Fruit fly (Drosophila melanogaster) whole organism, embryonic: ENCODE results near the gene Cpr65Aw.

Experiments
- B-H1 ChIP-seq: fragments of 200-800 bp; sonication (Bioruptor generic); IDR thresholded peaks from 3 replicates; pipeline ENCODE4 v1.3.6; 2022; ENCODE audit warnings: missing biosample characterization, missing genetic modification characterization
- Blimp-1 ChIP-seq: fragments of 200-800 bp; sonication (Bioruptor generic); optimal IDR thresholded peaks from 3 replicates; lab custom pipeline; 2018; ENCODE audit warnings: missing biosample characterization, missing genetic modification characterization, mild to moderate bottlenecking, moderate library complexity, missing genetic modification reagents
- CG10147 ChIP-seq: fragments of 200-800 bp; sonication (Bioruptor generic); optimal IDR thresholded peaks from 2 replicates; lab custom pipeline; 2019; ENCODE audit warnings: missing biosample characterization, mild to moderate bottlenecking, missing genetic modification characterization, moderate library complexity
- CG10366 ChIP-seq: fragments of 200-800 bp; sonication (Bioruptor generic); IDR thresholded peaks from 2 replicates; pipeline ENCODE4 v1.3.6; 2022; ENCODE audit warnings: missing biosample characterization, missing genetic modification characterization
- CG11093 ChIP-seq: fragments of 200-800 bp; sonication (Bioruptor generic); IDR thresholded peaks from 3 replicates; pipeline ENCODE4 v1.3.6; 2022; ENCODE audit warnings: missing biosample characterization, missing genetic modification characterization
- CG11723 ChIP-seq: fragments of 200-800 bp; sonication (Bioruptor generic); optimal IDR thresholded peaks from 2 replicates; lab custom pipeline; 2017; ENCODE audit warnings: missing biosample characterization, mild to moderate bottlenecking, missing genetic modification characterization
- CG12104 ChIP-seq: fragments of 200-800 bp; sonication (Bioruptor generic); optimal IDR thresholded peaks from 3 replicates; lab custom pipeline; 2016; ENCODE audit warnings: missing biosample characterization, missing genetic modification characterization
- CG12391 ChIP-seq: fragments of 200-800 bp; sonication (Bioruptor generic); optimal IDR thresholded peaks from 3 replicates; lab custom pipeline; 2018; ENCODE audit warnings: missing biosample characterization, mild to moderate bottlenecking, missing genetic modification characterization, moderate library complexity
- CG14014 ChIP-seq: fragments of 200-800 bp; sonication (Bioruptor generic); IDR thresholded peaks from 2 replicates; pipeline ENCODE4 v1.3.6; 2022; ENCODE audit warnings: missing biosample characterization, missing genetic modification characterization
- CG17829 ChIP-seq: fragments of 200-800 bp; optimal IDR thresholded peaks from 2 replicates; lab custom pipeline; 2019; ENCODE audit warnings: missing biosample characterization, mild to moderate bottlenecking, missing genetic modification characterization, moderate library complexity
- CG18476 ChIP-seq: fragments of 200-800 bp; sonication (Bioruptor generic); optimal IDR thresholded peaks from 2 replicates; lab custom pipeline; 2016; ENCODE audit warnings: missing biosample characterization, mild to moderate bottlenecking, missing genetic modification characterization
- CG2199 ChIP-seq: fragments of 200-800 bp; sonication (Bioruptor generic); IDR thresholded peaks from 3 replicates; pipeline ENCODE4 v1.3.6; 2022; ENCODE audit warnings: missing biosample characterization, missing genetic modification characterization
- CG32767 ChIP-seq: fragments of 200-800 bp; sonication (Bioruptor generic); IDR thresholded peaks from 2 replicates; pipeline ENCODE4 v1.3.6; 2022; ENCODE audit warnings: missing biosample characterization, missing genetic modification characterization
- CG32772 ChIP-seq: fragments of 200-800 bp; sonication (Bioruptor generic); IDR thresholded peaks from 2 replicates; pipeline ENCODE4 v1.3.6; 2022; ENCODE audit warnings: missing biosample characterization, missing genetic modification characterization
- CG4730 ChIP-seq: fragments of 200-800 bp; sonication (Bioruptor generic); IDR thresholded peaks from 2 replicates; pipeline ENCODE4 v1.3.6; 2022; ENCODE audit warnings: missing biosample characterization, missing genetic modification characterization
- CG8388 ChIP-seq: fragments of 200-800 bp; sonication (Bioruptor generic); optimal IDR thresholded peaks from 2 replicates; lab custom pipeline; 2019; ENCODE audit warnings: missing biosample characterization, mild to moderate bottlenecking, missing genetic modification characterization, moderate library complexity
- CG9817 ChIP-seq: fragments of 200-800 bp; sonication (Bioruptor generic); optimal IDR thresholded peaks from 2 replicates; lab custom pipeline; 2018; ENCODE audit warnings: missing biosample characterization, mild to moderate bottlenecking, missing genetic modification characterization, moderate library complexity
- CoRest ChIP-seq: fragments of 200-800 bp; sonication (Bioruptor generic); optimal IDR thresholded peaks from 3 replicates; lab custom pipeline; 2018; ENCODE audit warnings: missing biosample characterization, mild to moderate bottlenecking, missing genetic modification characterization, moderate library complexity
- D19B ChIP-seq: fragments of 200-800 bp; sonication (Bioruptor generic); optimal IDR thresholded peaks from 2 replicates; lab custom pipeline; 2017; ENCODE audit warnings: missing biosample characterization, mild to moderate bottlenecking, missing genetic modification characterization
- E2f1 ChIP-seq: fragments of 200-800 bp; sonication (Bioruptor generic); IDR thresholded peaks from 2 replicates; pipeline ENCODE4 v1.3.6; 2022; ENCODE audit warnings: missing biosample characterization, missing genetic modification characterization
- E2f2 ChIP-seq: fragments of 200-800 bp; sonication (Bioruptor generic); IDR thresholded peaks from 2 replicates; pipeline ENCODE4 v1.3.6; 2022; ENCODE audit warnings: missing biosample characterization, missing genetic modification characterization
- Eip74EF ChIP-seq, 2 experiments: fragments of 200-800 bp in 1 of 2; fragments of >200 bp in 1 of 2; sonication (Bioruptor generic) in 1 of 2; optimal IDR thresholded peaks; 2 replicates each; lab custom pipeline; 2017 to 2019; ENCODE audit warnings: missing biosample characterization in 2 of 2, missing genetic modification characterization in 2 of 2, mild to moderate bottlenecking in 1 of 2, moderate library complexity in 1 of 2
- Fer1 ChIP-seq: fragments of 200-800 bp; sonication (Bioruptor generic); optimal IDR thresholded peaks from 2 replicates; lab custom pipeline; 2017; ENCODE audit warnings: missing biosample characterization, mild to moderate bottlenecking, missing genetic modification characterization
- HLH3B ChIP-seq: fragments of 200-800 bp; sonication (Bioruptor generic); IDR thresholded peaks from 2 replicates; pipeline ENCODE4 v1.3.6; 2022; ENCODE audit warnings: missing biosample characterization, missing genetic modification characterization
- Hey ChIP-seq: fragments of 200-800 bp; sonication (Bioruptor generic); optimal IDR thresholded peaks from 3 replicates; lab custom pipeline; 2018; ENCODE audit warnings: missing biosample characterization, mild to moderate bottlenecking, missing genetic modification characterization
- Hr51 ChIP-seq, 2 experiments: fragments of 200-800 bp; sonication (Bioruptor generic); optimal IDR thresholded peaks; 2 replicates in 1 of 2; 3 replicates in 1 of 2; lab custom pipeline; 2016 to 2018; ENCODE audit warnings: missing biosample characterization in 2 of 2, missing genetic modification characterization in 2 of 2, mild to moderate bottlenecking in 1 of 2, moderate library complexity in 1 of 2
- Mes4 ChIP-seq: fragments of 200-800 bp; sonication (Bioruptor generic); optimal IDR thresholded peaks from 2 replicates; lab custom pipeline; 2016; ENCODE audit warnings: missing biosample characterization, missing genetic modification characterization
- NfI ChIP-seq: fragments of 200-800 bp; sonication (Bioruptor generic); optimal IDR thresholded peaks from 3 replicates; lab custom pipeline; 2018; ENCODE audit warnings: missing biosample characterization, mild to moderate bottlenecking, missing genetic modification characterization, moderate library complexity
- PHDP ChIP-seq: fragments of 200-800 bp; sonication (Bioruptor generic); optimal IDR thresholded peaks from 3 replicates; lab custom pipeline; 2018; ENCODE audit warnings: missing biosample characterization, mild to moderate bottlenecking, missing genetic modification characterization, moderate library complexity
- Sox100B ChIP-seq: fragments of 200-800 bp; sonication (Bioruptor generic); optimal IDR thresholded peaks from 3 replicates; lab custom pipeline; 2018; ENCODE audit warnings: missing biosample characterization, mild to moderate bottlenecking, missing genetic modification characterization
- Spps ChIP-seq: fragments of 200-800 bp; sonication (Bioruptor generic); optimal IDR thresholded peaks from 2 replicates; lab custom pipeline; 2018; ENCODE audit warnings: missing biosample characterization, mild to moderate bottlenecking, missing genetic modification characterization
- Xrp1 ChIP-seq: fragments of 200-800 bp; sonication (Bioruptor generic); IDR thresholded peaks from 2 replicates; pipeline ENCODE4 v1.3.6; 2022; ENCODE audit warnings: missing biosample characterization, missing genetic modification characterization
- danr ChIP-seq: fragments of 200-800 bp; sonication (Bioruptor generic); IDR thresholded peaks from 2 replicates; pipeline ENCODE4 v1.3.6; 2022; ENCODE audit warnings: missing biosample characterization, missing genetic modification characterization
- dpn ChIP-seq, 2 experiments: fragments of 200-800 bp; sonication (Bioruptor generic); optimal IDR thresholded peaks; 3 replicates each; lab custom pipeline; 2016; ENCODE audit warnings: missing biosample characterization in 2 of 2, missing genetic modification characterization in 2 of 2
- esg ChIP-seq: fragments of 200-800 bp; sonication (Bioruptor generic); conservative IDR thresholded peaks from 2 replicates; pipeline ENCODE4 v1.3.6; 2022; ENCODE audit warnings: missing biosample characterization, missing genetic modification characterization
- eve ChIP-seq, 2 experiments: fragments of >200 bp; optimal IDR thresholded peaks; 2 replicates each; lab custom pipeline; 2017; ENCODE audit warnings: missing biosample characterization in 2 of 2, missing genetic modification characterization in 2 of 2
- fd102C ChIP-seq: fragments of 200-800 bp; sonication (Bioruptor generic); optimal IDR thresholded peaks from 2 replicates; lab custom pipeline; 2018; ENCODE audit warnings: missing biosample characterization, mild to moderate bottlenecking, missing genetic modification characterization, moderate library complexity
- grn ChIP-seq: fragments of 200-800 bp; sonication (Bioruptor generic); optimal IDR thresholded peaks from 3 replicates; lab custom pipeline; 2017; ENCODE audit warnings: missing biosample characterization, missing genetic modification characterization
- h ChIP-seq: fragments of >200 bp; optimal IDR thresholded peaks from 2 replicates; lab custom pipeline; 2017
- lmd ChIP-seq: fragments of 200-800 bp; sonication (Bioruptor generic); IDR thresholded peaks from 2 replicates; pipeline ENCODE4 v1.3.6; 2022; ENCODE audit warnings: missing biosample characterization, missing genetic modification characterization
- odd ChIP-seq: fragments of 200-800 bp; sonication (Bioruptor generic); optimal IDR thresholded peaks from 2 replicates; lab custom pipeline; 2017; ENCODE audit warnings: missing biosample characterization, mild to moderate bottlenecking, missing genetic modification characterization
- row ChIP-seq: fragments of 200-800 bp; sonication (Bioruptor generic); IDR thresholded peaks from 3 replicates; pipeline ENCODE4 v1.3.6; 2022; ENCODE audit warnings: missing biosample characterization, missing genetic modification characterization
- sens ChIP-seq: fragments of 200-800 bp; sonication (Bioruptor generic); peaks from one replicate; lab custom pipeline; 2016; ENCODE audit warnings: missing biosample characterization, missing genetic modification characterization
- sima ChIP-seq: fragments of 200-800 bp; sonication (Bioruptor generic); optimal IDR thresholded peaks from 2 replicates; lab custom pipeline; 2016; ENCODE audit warnings: missing biosample characterization, missing genetic modification characterization
- tgo ChIP-seq: fragments of 200-800 bp; sonication (Bioruptor generic); IDR thresholded peaks from 3 replicates; pipeline ENCODE4 v1.3.6; 2022; ENCODE audit warnings: missing biosample characterization, missing genetic modification characterization
- tio ChIP-seq: fragments of 200-800 bp; sonication (Bioruptor generic); optimal IDR thresholded peaks from 2 replicates; lab custom pipeline; 2017; ENCODE audit warnings: missing biosample characterization, missing genetic modification characterization, inconsistent platforms
- toy ChIP-seq: fragments of 200-800 bp; sonication (Bioruptor generic); IDR thresholded peaks from 2 replicates; pipeline ENCODE4 v1.3.6; 2022; ENCODE audit warnings: missing biosample characterization, missing genetic modification characterization
- unpg ChIP-seq: fragments of 200-800 bp; sonication (Bioruptor generic); optimal IDR thresholded peaks from 3 replicates; lab custom pipeline; 2018; ENCODE audit warnings: missing biosample characterization, mild to moderate bottlenecking, missing genetic modification characterization, moderate library complexity
- wor ChIP-seq: fragments of 200-800 bp; sonication (Bioruptor generic); IDR thresholded peaks from 2 replicates; pipeline ENCODE4 v1.3.6; 2022; ENCODE audit warnings: missing biosample characterization, missing genetic modification characterization

Cpr65Aw gene

DNA sequence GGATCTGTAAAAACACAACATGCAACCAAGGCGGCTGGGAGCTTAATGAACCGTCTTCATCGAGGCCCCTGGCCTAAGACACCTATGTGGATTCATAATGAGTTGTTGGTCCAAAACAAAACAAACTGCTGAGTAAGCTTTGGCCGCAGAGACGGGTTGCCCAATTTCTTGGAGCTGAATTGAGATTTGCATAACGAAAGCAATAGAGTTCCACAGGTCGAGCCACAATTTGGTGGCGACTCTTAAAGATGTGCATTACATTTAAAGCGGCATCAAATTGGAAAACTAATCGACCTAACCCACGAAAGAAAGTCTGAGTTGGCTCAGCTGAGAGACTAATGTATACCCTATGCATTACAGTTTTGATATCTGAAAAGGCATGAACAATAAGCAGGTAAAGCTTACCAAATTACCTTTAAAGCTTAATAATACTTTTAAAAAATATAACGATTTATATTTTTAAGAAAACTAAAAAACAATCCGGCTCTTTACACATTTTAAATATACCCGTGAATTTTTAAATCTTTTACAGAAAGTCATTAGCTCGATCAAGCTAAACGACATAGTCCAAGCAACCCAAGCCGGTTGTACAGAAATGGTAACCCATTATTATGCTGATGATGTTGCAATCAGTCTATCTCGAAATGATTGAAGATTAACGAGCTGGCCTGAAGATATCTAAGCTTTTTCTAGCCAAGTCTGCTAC lies 15.3 kb upstream of the Cpr65Aw start, which contains the start of gene CG13297 (continued):
- peak; percentile 61 for TF ChIP-seq CG17829
- TF ChIP-seq CG11723 = peak; percentile 25
- peak; percentile 76 for TF ChIP-seq grn (GFP tag; lab: Kevin White, UChicago)
- TF ChIP-seq Hey = no peak
- TF ChIP-seq NfI (GFP tag; lab: Kevin White, UChicago) = peak; percentile 43
- peak in 1 of 2 experiments; percentile 84 for TF ChIP-seq Hr51 (GFP tag; optimal IDR thresholded peaks at IDR 0.05; lab: Kevin White, UChicago)
- peak; percentile 62; the same call in 2 of the 3 replicates for TF ChIP-seq CG11093 (GFP tag; lab: Robert Waterston, UW)
- TF ChIP-seq sens (GFP tag; lab: Kevin White, UChicago) = peak; percentile 76
- peak; percentile 84 for TF ChIP-seq Sox100B
- TF ChIP-seq CoRest (tag; lab: Kevin White, UChicago) = peak; percentile 69
- TF ChIP-seq Eip74EF (GFP tag; optimal IDR thresholded peaks at IDR 0.05; lab: Kevin White, UChicago) = peak in 1 of 2 experiments; percentile 72
- peak; percentile 70 for TF ChIP-seq row
- TF ChIP-seq odd (GFP tag; lab: Kevin White, UChicago) = no peak
- peak; percentile 45; the same call in 1 of the 2 replicates for TF ChIP-seq danr (GFP tag; lab: Robert Waterston, UW)
- TF ChIP-seq unpg (GFP tag; lab: Kevin White, UChicago) = peak; percentile 54
- peak; percentile 44 for TF ChIP-seq CG12391 (tag; lab: Kevin White, UChicago)
- 0 out of 2 replicates have a peak, but pooled peaks have one; percentile 14 for TF ChIP-seq CG32772 (GFP tag; lab: Robert Waterston, UW)
- peak; percentile 33; the same call in 1 of the 2 replicates for TF ChIP-seq Xrp1 (GFP tag; lab: Robert Waterston, UW)
- TF ChIP-seq wor (GFP tag; lab: Robert Waterston, UW) = peak; percentile 58; the same call in 1 of the 2 replicates
- peak; percentile 48 for TF ChIP-seq CG8388
- peak in 1 of 2 experiments; percentile 10 for TF ChIP-seq dpn (GFP tag; optimal IDR thresholded peaks at IDR 0.05; lab: Kevin White, UChicago)
- peak; percentile 30 for TF ChIP-seq CG10147 (GFP tag; lab: Kevin White, UChicago)
- TF ChIP-seq Spps = peak; percentile 5
- TF ChIP-seq CG12104 (GFP tag; lab: Kevin White, UChicago) = peak; percentile 27
- peak; percentile 69; the same call in 1 of the 2 replicates for TF ChIP-seq CG32767 (GFP tag; lab: Robert Waterston, UW)
- TF ChIP-seq CG14014 (GFP tag; lab: Robert Waterston, UW) = peak; percentile 25; the same call in 1 of the 2 replicates
- TF ChIP-seq toy (GFP tag; lab: Robert Waterston, UW) = no peak
- peak; percentile 32 for TF ChIP-seq tio
- peak; percentile 48; the same call in 2 of the 3 replicates for TF ChIP-seq B-H1
- TF ChIP-seq HLH3B = peak; percentile 62
- no peak for TF ChIP-seq CG2199 (GFP tag; lab: Robert Waterston, UW)
- peak; percentile 54 for TF ChIP-seq Blimp-1
- TF ChIP-seq h (lab: Kevin White, UChicago) = no peak
- TF ChIP-seq E2f1 = peak; percentile 44; the same call in 1 of the 2 replicates
- 0 out of 2 replicates have a peak, but pooled peaks have one; percentile 10 for TF ChIP-seq E2f2
- TF ChIP-seq eve (GFP tag; optimal IDR thresholded peaks at IDR 0.05; lab: Kevin White, UChicago) = peak in 1 of 2 experiments; percentile 48
- TF ChIP-seq CG4730 (GFP tag; lab: Robert Waterston, UW) = peak; percentile 40; the same call in 1 of the 2 replicates
- TF ChIP-seq D19B = peak; percentile 30
- peak; percentile 61 for TF ChIP-seq esg (GFP tag; lab: Robert Waterston, UW)
- TF ChIP-seq Mes4 = no peak
- peak; percentile 61 for TF ChIP-seq CG10366 (GFP tag; lab: Robert Waterston, UW)
- TF ChIP-seq tgo (GFP tag; lab: Robert Waterston, UW) = peak; percentile 60; the same call in 2 of the 3 replicates
- peak; percentile 38 for TF ChIP-seq CG9817
- TF ChIP-seq fd102C (GFP tag; lab: Kevin White, UChicago) = no peak
- peak; percentile 50; the same call in 1 of the 2 replicates for TF ChIP-seq lmd (GFP tag; lab: Robert Waterston, UW)
- peak; percentile 38 for TF ChIP-seq Fer1 (GFP tag; lab: Kevin White, UChicago)
- TF ChIP-seq sima = no peak
- peak; percentile 40 for TF ChIP-seq PHDP
- peak; percentile 32 for TF ChIP-seq CG18476
